Fruit fly (Drosophila melanogaster) whole organism, embryonic: ENCODE data around the gene CG9733.
A peak's percentile ranks its signal among the peaks of the same experiment; 100 is the strongest.

Experiments used
- Adf1 ChIP-seq: fragments of 200-800 bp; sonication (Bioruptor generic); IDR thresholded peaks from 2 replicates; pipeline ENCODE4 v1.3.6; 2022; ENCODE audit warnings: missing biosample characterization, missing genetic modification characterization
- Asciz ChIP-seq: fragments of 200-800 bp; sonication (Bioruptor generic); optimal IDR thresholded peaks from 2 replicates; lab custom pipeline; 2017; ENCODE audit warnings: missing biosample characterization, mild to moderate bottlenecking, missing genetic modification characterization, missing genetic modification reagents
- Bgb ChIP-seq: fragments of 200-800 bp; sonication (Bioruptor generic); IDR thresholded peaks from 2 replicates; pipeline ENCODE4 v1.3.6; 2022; ENCODE audit warnings: missing biosample characterization, missing genetic modification characterization; ENCODE audit not compliant: partially characterized antibody
- Blimp-1 ChIP-seq: fragments of 200-800 bp; sonication (Bioruptor generic); optimal IDR thresholded peaks from 3 replicates; lab custom pipeline; 2018; ENCODE audit warnings: missing biosample characterization, missing genetic modification characterization, mild to moderate bottlenecking, moderate library complexity, missing genetic modification reagents
- CG10543 ChIP-seq: fragments of 200-800 bp; sonication (Bioruptor generic); optimal IDR thresholded peaks from 3 replicates; lab custom pipeline; 2017; ENCODE audit warnings: missing biosample characterization, mild to moderate bottlenecking, missing genetic modification characterization, moderate library complexity
- CG13894 ChIP-seq: fragments of 200-800 bp; sonication (Bioruptor generic); optimal IDR thresholded peaks from 3 replicates; lab custom pipeline; 2018; ENCODE audit warnings: missing biosample characterization, mild to moderate bottlenecking, missing genetic modification characterization, moderate library complexity
- CG15514 ChIP-seq: fragments of 200-800 bp; sonication (Bioruptor generic); optimal IDR thresholded peaks from 3 replicates; lab custom pipeline; 2017; ENCODE audit warnings: missing biosample characterization, missing genetic modification characterization, mild to moderate bottlenecking, moderate library complexity, missing genetic modification reagents
- CG15696 ChIP-seq: fragments of 200-800 bp; sonication (Bioruptor generic); optimal IDR thresholded peaks from 2 replicates; lab custom pipeline; 2019; ENCODE audit warnings: missing biosample characterization, mild to moderate bottlenecking, missing genetic modification characterization, moderate library complexity
- CG17328 ChIP-seq: fragments of 200-800 bp; sonication (Bioruptor generic); IDR thresholded peaks from 2 replicates; pipeline ENCODE4 v1.3.6; 2022; ENCODE audit warnings: missing biosample characterization, missing genetic modification characterization
- CG34376 ChIP-seq: fragments of 200-800 bp; sonication (Bioruptor generic); optimal IDR thresholded peaks from 2 replicates; lab custom pipeline; 2018; ENCODE audit warnings: missing biosample characterization, mild to moderate bottlenecking, missing genetic modification characterization
- CG42726 ChIP-seq: fragments of 200-800 bp; sonication (Bioruptor generic); IDR thresholded peaks from 2 replicates; pipeline ENCODE4 v1.3.6; 2022; ENCODE audit warnings: missing biosample characterization, missing genetic modification characterization; ENCODE audit not compliant: partially characterized antibody
- CG8478 ChIP-seq: fragments of >200 bp; optimal IDR thresholded peaks from 2 replicates; lab custom pipeline; 2018
- CG9932 ChIP-seq: fragments of 200-800 bp; sonication (Bioruptor generic); IDR thresholded peaks from 2 replicates; pipeline ENCODE4 v1.3.6; 2022; ENCODE audit warnings: missing biosample characterization, missing genetic modification characterization
- Deaf1 ChIP-seq: fragments of 200-800 bp; optimal IDR thresholded peaks from 3 replicates; lab custom pipeline; 2019; ENCODE audit warnings: missing biosample characterization, mild to moderate bottlenecking, missing genetic modification characterization, moderate library complexity
- Drgx ChIP-seq: fragments of 200-800 bp; sonication (Bioruptor generic); IDR thresholded peaks from 2 replicates; pipeline ENCODE4 v1.3.6; 2022; ENCODE audit warnings: missing biosample characterization, missing genetic modification characterization
- Eip74EF ChIP-seq, 2 experiments: fragments of 200-800 bp in 1 of 2; fragments of >200 bp in 1 of 2; sonication (Bioruptor generic) in 1 of 2; optimal IDR thresholded peaks; 2 replicates each; lab custom pipeline; 2017 to 2019; ENCODE audit warnings: missing biosample characterization in 2 of 2, missing genetic modification characterization in 2 of 2, mild to moderate bottlenecking in 1 of 2, moderate library complexity in 1 of 2
- Ets65A ChIP-seq: fragments of 200-800 bp; sonication (Bioruptor generic); peaks from one replicate; lab custom pipeline; 2016; ENCODE audit warnings: missing biosample characterization, missing genetic modification characterization
- Fer1 ChIP-seq: fragments of 200-800 bp; sonication (Bioruptor generic); optimal IDR thresholded peaks from 2 replicates; lab custom pipeline; 2017; ENCODE audit warnings: missing biosample characterization, mild to moderate bottlenecking, missing genetic modification characterization
- GATAe ChIP-seq: fragments of 200-800 bp; sonication (Bioruptor generic); conservative IDR thresholded peaks from 2 replicates; pipeline ENCODE4 v1.3.6; 2022; ENCODE audit warnings: missing biosample characterization, missing genetic modification characterization
- HLHmδ ChIP-seq: fragments of 200-800 bp; sonication (Bioruptor generic); optimal IDR thresholded peaks from 2 replicates; lab custom pipeline; 2018; ENCODE audit warnings: missing biosample characterization, mild to moderate bottlenecking, missing genetic modification characterization, moderate library complexity
- HmgZ ChIP-seq: fragments of 200-800 bp; sonication (Bioruptor generic); optimal IDR thresholded peaks from 2 replicates; lab custom pipeline; 2018; ENCODE audit warnings: missing biosample characterization, mild to moderate bottlenecking, missing genetic modification characterization
- Hr78 ChIP-seq, 2 experiments: fragments of 200-800 bp in 1 of 2; fragments of >200 bp in 1 of 2; sonication (Bioruptor generic) in 1 of 2; optimal IDR thresholded peaks; 2 replicates each; lab custom pipeline; 2017 to 2019; ENCODE audit warnings: missing biosample characterization in 2 of 2, missing genetic modification characterization in 2 of 2, mild to moderate bottlenecking in 1 of 2, moderate library complexity in 1 of 2
- NK7.1 ChIP-seq: fragments of 200-800 bp; sonication (Bioruptor generic); optimal IDR thresholded peaks from 3 replicates; lab custom pipeline; 2016; ENCODE audit warnings: missing biosample characterization, missing genetic modification characterization
- Tbp ChIP-seq: fragments of >200 bp; optimal IDR thresholded peaks from 2 replicates; lab custom pipeline; 2018; ENCODE audit warnings: missing biosample characterization, missing genetic modification characterization
- Vsx1 ChIP-seq: fragments of 200-800 bp; sonication (Bioruptor generic); optimal IDR thresholded peaks from 2 replicates; lab custom pipeline; 2017; ENCODE audit warnings: missing biosample characterization, mild to moderate bottlenecking, missing genetic modification characterization, missing genetic modification reagents
- abd-A ChIP-seq: fragments of 200-800 bp; sonication (Bioruptor generic); optimal IDR thresholded peaks from 3 replicates; lab custom pipeline; 2019; ENCODE audit warnings: missing biosample characterization, mild to moderate bottlenecking, missing genetic modification characterization, moderate library complexity
- amos ChIP-seq: fragments of 200-800 bp; sonication (Bioruptor generic); IDR thresholded peaks from 2 replicates; pipeline ENCODE4 v1.3.6; 2022; ENCODE audit warnings: missing biosample characterization, missing genetic modification characterization; ENCODE audit not compliant: partially characterized antibody
- bigmax ChIP-seq: fragments of 200-800 bp; sonication (Bioruptor generic); optimal IDR thresholded peaks from 2 replicates; lab custom pipeline; 2018; ENCODE audit warnings: missing biosample characterization, mild to moderate bottlenecking, missing genetic modification characterization
- bsh ChIP-seq, 2 experiments: fragments of 200-800 bp; sonication (Bioruptor generic); optimal IDR thresholded peaks; 2 replicates each; lab custom pipeline; 2017 to 2018; ENCODE audit warnings: mild to moderate bottlenecking in 2 of 2, missing biosample characterization in 2 of 2, missing genetic modification characterization in 2 of 2, moderate library complexity in 1 of 2
- chif ChIP-seq, 2 experiments: fragments of 200-800 bp; sonication (Bioruptor generic); optimal IDR thresholded peaks; 3 replicates each; lab custom pipeline; 2016; ENCODE audit warnings: missing biosample characterization in 2 of 2, missing genetic modification characterization in 2 of 2
- chinmo ChIP-seq: fragments of 200-800 bp; sonication (Bioruptor generic); IDR thresholded peaks from 4 replicates; pipeline ENCODE4 v1.3.6; 2022; ENCODE audit warnings: missing biosample characterization, missing genetic modification characterization; ENCODE audit not compliant: partially characterized antibody
- crp ChIP-seq, 2 experiments: fragments of 200-800 bp; sonication (Bioruptor generic); optimal IDR thresholded peaks; 2 replicates in 1 of 2; 3 replicates in 1 of 2; lab custom pipeline; 2017; ENCODE audit warnings: missing biosample characterization in 2 of 2, missing genetic modification characterization in 2 of 2, mild to moderate bottlenecking in 1 of 2, moderate library complexity in 1 of 2
- fd64A ChIP-seq: fragments of 200-800 bp; sonication (Bioruptor generic); optimal IDR thresholded peaks from 3 replicates; lab custom pipeline; 2018; ENCODE audit warnings: missing biosample characterization, mild to moderate bottlenecking, missing genetic modification characterization
- ftz-f1 ChIP-seq: fragments of 200-800 bp; sonication (Bioruptor generic); optimal IDR thresholded peaks from 2 replicates; lab custom pipeline; 2016; ENCODE audit warnings: missing biosample characterization, missing genetic modification characterization
- gcm ChIP-seq: fragments of 200-800 bp; sonication (Bioruptor generic); optimal IDR thresholded peaks from 2 replicates; lab custom pipeline; 2019; ENCODE audit warnings: missing biosample characterization, mild to moderate bottlenecking, missing genetic modification characterization, moderate library complexity
- grn ChIP-seq: fragments of 200-800 bp; sonication (Bioruptor generic); optimal IDR thresholded peaks from 3 replicates; lab custom pipeline; 2017; ENCODE audit warnings: missing biosample characterization, missing genetic modification characterization
- jigr1 ChIP-seq: fragments of 200-800 bp; sonication (Bioruptor generic); IDR thresholded peaks from 3 replicates; pipeline ENCODE4 v1.3.6; 2022; ENCODE audit warnings: missing biosample characterization, missing genetic modification characterization
- kni ChIP-seq: fragments of 200-800 bp; sonication (Bioruptor generic); optimal IDR thresholded peaks from 3 replicates; lab custom pipeline; 2017; ENCODE audit warnings: mild to moderate bottlenecking, missing biosample characterization, missing genetic modification reagents, missing genetic modification characterization
- mirr ChIP-seq: fragments of 200-800 bp; sonication (Bioruptor generic); optimal IDR thresholded peaks from 3 replicates; lab custom pipeline; 2018; ENCODE audit warnings: missing biosample characterization, mild to moderate bottlenecking, missing genetic modification characterization
- nau ChIP-seq: fragments of 200-800 bp; sonication (Bioruptor generic); optimal IDR thresholded peaks from 3 replicates; lab custom pipeline; 2017; ENCODE audit warnings: missing biosample characterization, mild to moderate bottlenecking, missing genetic modification characterization, missing genetic modification reagents
- nerfin-2 ChIP-seq: fragments of 200-800 bp; sonication (Bioruptor generic); IDR thresholded peaks from 2 replicates; pipeline ENCODE4 v1.3.6; 2022; ENCODE audit warnings: missing biosample characterization, missing genetic modification characterization; ENCODE audit not compliant: partially characterized antibody
- psq ChIP-seq: fragments of 200-800 bp; sonication (Bioruptor generic); optimal IDR thresholded peaks from 2 replicates; lab custom pipeline; 2017; ENCODE audit warnings: missing biosample characterization, missing genetic modification characterization
- ro ChIP-seq: fragments of 200-800 bp; sonication (Bioruptor generic); IDR thresholded peaks from 2 replicates; pipeline ENCODE4 v1.3.6; 2022; ENCODE audit warnings: missing biosample characterization, missing genetic modification characterization
- sim ChIP-seq: fragments of 200-800 bp; sonication (Bioruptor generic); IDR thresholded peaks from 2 replicates; pipeline ENCODE4 v1.3.6; 2022; ENCODE audit warnings: missing biosample characterization, missing genetic modification characterization
- unc-4 ChIP-seq: fragments of 200-800 bp; sonication (Bioruptor generic); IDR thresholded peaks from 2 replicates; pipeline ENCODE4 v1.3.6; 2022; ENCODE audit warnings: missing biosample characterization, missing genetic modification characterization; ENCODE audit not compliant: partially characterized antibody
- vvl ChIP-seq: fragments of 200-800 bp; sonication (Bioruptor generic); IDR thresholded peaks from 2 replicates; pipeline ENCODE4 v1.3.6; 2022; ENCODE audit warnings: missing biosample characterization, missing genetic modification characterization
- z ChIP-seq: fragments of 200-800 bp; sonication (Bioruptor generic); IDR thresholded peaks from 3 replicates; pipeline ENCODE4 v1.3.6; 2022; ENCODE audit warnings: missing biosample characterization, missing genetic modification characterization

The CG9733 gene

DNA sequence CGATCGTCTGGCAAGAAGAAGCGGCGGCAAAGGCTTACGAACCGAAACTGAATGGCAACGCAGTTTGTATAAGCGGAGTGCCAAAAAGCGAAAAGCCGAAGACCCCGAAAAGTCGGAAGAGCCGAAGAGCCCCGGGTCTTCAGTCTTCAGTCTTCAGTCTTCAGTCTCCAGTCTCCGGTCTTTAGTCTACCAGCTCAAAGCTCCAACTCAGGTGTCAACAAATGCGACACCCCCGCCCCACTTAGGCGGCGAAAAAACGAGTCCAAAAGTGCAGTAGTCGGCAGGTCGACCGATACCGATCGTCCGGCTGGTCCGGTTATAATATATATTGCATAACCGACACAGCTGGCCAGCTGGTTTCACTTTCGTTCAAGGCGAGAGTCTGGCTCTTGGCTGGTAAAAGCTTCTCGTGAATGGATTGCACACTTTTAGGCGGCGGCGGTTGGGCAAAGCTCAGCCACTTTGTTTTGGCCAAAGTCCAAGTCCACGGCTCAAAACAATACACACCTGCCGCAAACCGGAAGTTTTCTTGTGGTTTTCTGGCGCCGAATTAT is 3.2 kb downstream of the CG9733 start, which contains the start of gene CG9737 (continued):
- TF ChIP-seq psq (GFP tag; lab: Kevin White, UChicago) (no peak), Vsx1 (GFP tag; lab: Kevin White, UChicago) (peak; percentile 2), HLHmδ (GFP tag; lab: Kevin White, UChicago) (peak; percentile 79), CG17328 (GFP tag; lab: Robert Waterston, UW) (no peak), unc-4 (GFP tag; lab: Robert Waterston, UW) (0 out of 2 replicates have a peak, but pooled peaks have one; percentile 21), CG42726 (GFP tag; lab: Robert Waterston, UW) (no peak), CG15514 (GFP tag; lab: Kevin White, UChicago) (peak; percentile 5), GATAe (GFP tag; lab: Robert Waterston, UW) (no peak), nau (GFP tag; lab: Kevin White, UChicago) (peak; percentile 19), ro (GFP tag; lab: Robert Waterston, UW) (no peak), Bgb (GFP tag; lab: Robert Waterston, UW) (no peak; the same call in 1 of the 2 replicates), ftz-f1 (GFP tag; lab: Kevin White, UChicago) (peak; percentile 93), CG13894 (tag; lab: Kevin White, UChicago) (peak; percentile 61), Ets65A (no peak), HmgZ (tag; lab: Kevin White, UChicago) (peak; percentile 7), grn (GFP tag; lab: Kevin White, UChicago) (peak; percentile 13), CG15696 (tag; lab: Kevin White, UChicago) (no peak), fd64A (GFP tag; lab: Kevin White, UChicago) (no peak), jigr1 (no peak), crp (GFP tag; optimal IDR thresholded peaks at IDR 0.05; lab: Kevin White, UChicago) (peak in 1 of 2 experiments; percentile 58), abd-A (tag; lab: Kevin White, UChicago) (peak; percentile 38), Adf1 (no peak), chinmo (GFP tag; lab: Robert Waterston, UW) (peak; percentile 98), amos (GFP tag; lab: Robert Waterston, UW) (peak; percentile 32; the same call in 1 of the 2 replicates), NK7.1 (GFP tag; lab: Kevin White, UChicago) (no peak), CG10543 (GFP tag; lab: Kevin White, UChicago) (peak; percentile 51), Fer1 (GFP tag; lab: Kevin White, UChicago) (no peak), Deaf1 (peak; percentile 92), Eip74EF (GFP tag; optimal IDR thresholded peaks at IDR 0.05; lab: Kevin White, UChicago) (peak in 1 of 2 experiments; percentile 81), mirr (peak; percentile 11), bsh (GFP tag; optimal IDR thresholded peaks at IDR 0.05; lab: Kevin White, UChicago) (peak; percentile 24 to 73), Asciz (GFP tag; lab: Kevin White, UChicago) (no peak), Hr78 (GFP tag; optimal IDR thresholded peaks at IDR 0.05; lab: Kevin White, UChicago) (peak in 1 of 2 experiments; percentile 73), gcm (GFP tag; lab: Kevin White, UChicago) (peak; percentile 1), Drgx (GFP tag; lab: Robert Waterston, UW) (peak; percentile 74), CG34376 (GFP tag; lab: Kevin White, UChicago) (peak; percentile 5)

DNA sequence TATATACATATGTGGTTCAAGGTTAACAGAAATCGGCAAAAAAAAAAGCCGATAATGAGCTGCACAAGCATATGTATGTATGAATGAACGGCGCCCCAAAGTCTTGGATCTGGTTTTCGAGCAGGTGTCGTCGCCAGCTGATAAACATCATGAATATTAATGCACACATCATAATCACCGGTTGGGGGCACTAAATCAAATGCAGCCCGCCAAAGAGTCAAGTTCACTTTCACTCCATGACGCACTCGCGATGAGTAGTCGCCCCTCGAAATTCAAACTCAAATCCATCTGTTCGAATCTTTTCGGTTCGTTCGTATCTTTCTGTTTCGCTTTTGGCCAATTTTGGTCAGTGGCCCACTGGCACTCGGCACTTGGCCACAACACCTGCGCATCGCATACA is 6.3 kb downstream of the CG9733 start:
- TF ChIP-seq CG8478, result no peak
- TF ChIP-seq z (GFP tag; lab: Robert Waterston, UW), result peak; percentile 44; the same call in 1 of the 3 replicates
- 0 out of 2 replicates have a peak, but pooled peaks have one; percentile 31 for TF ChIP-seq nerfin-2 (GFP tag; lab: Robert Waterston, UW)
- no peak for TF ChIP-seq sim (GFP tag; lab: Robert Waterston, UW)
- TF ChIP-seq CG9932 (GFP tag; lab: Robert Waterston, UW), result no peak
- no peak for TF ChIP-seq bigmax (GFP tag; lab: Kevin White, UChicago)
- peak; percentile 74 for TF ChIP-seq Blimp-1 (GFP tag; lab: Kevin White, UChicago)
- peak; percentile 8 for TF ChIP-seq kni (GFP tag; lab: Kevin White, UChicago)
- peak; percentile 72 for TF ChIP-seq vvl (GFP tag; lab: Robert Waterston, UW)
- TF ChIP-seq GATAe (GFP tag; lab: Robert Waterston, UW), result no peak
- TF ChIP-seq abd-A (tag; lab: Kevin White, UChicago), result peak; percentile 14
- TF ChIP-seq chif (GFP tag; optimal IDR thresholded peaks at IDR 0.05; lab: Kevin White, UChicago), result no peak
- TF ChIP-seq Tbp (GFP tag; lab: Kevin White, UChicago), result no peak
